Worm (Caenorhabditis elegans) whole organism, early embryonic: ENCODE results near the gene egl-3.

Experiments used
- ama-1 ChIP-seq: fragments of 150-350 bp; optimal IDR thresholded peaks from 2 replicates; lab custom pipeline; 2014
- ceh-36 ChIP-seq: sonication (generic microtip); optimal IDR thresholded peaks from 2 replicates; lab custom pipeline; 2016; ENCODE audit warnings: missing genetic modification characterization, inconsistent platforms, missing compliant biosample characterization
- hmg-4 ChIP-seq: fragments of 200-800 bp; sonication (Bioruptor generic); optimal IDR thresholded peaks from 2 replicates; lab custom pipeline; 2018; ENCODE audit warnings: mild to moderate bottlenecking, missing genetic modification characterization, missing compliant biosample characterization

DNA sequence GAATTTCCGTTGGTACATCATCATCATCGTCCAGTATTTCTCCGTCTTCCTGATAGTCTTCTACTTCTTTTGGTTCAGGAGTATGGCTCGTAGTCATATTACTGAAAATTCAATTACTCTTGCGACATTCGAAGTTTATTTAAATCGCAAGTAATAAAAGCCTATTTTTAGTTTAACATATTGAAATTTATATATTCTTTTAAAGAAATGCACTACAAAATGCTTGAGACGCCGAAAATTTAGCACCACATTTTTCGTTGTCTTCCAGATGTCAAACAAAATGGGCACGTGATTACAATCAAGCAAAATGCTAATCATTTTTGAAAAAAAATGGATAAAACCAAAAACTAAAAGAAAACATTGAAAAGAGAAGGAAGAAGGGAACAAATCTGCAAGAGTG is 38.5 kb upstream of the egl-3 start, which contains the start of gene zhit-3:
- TF ChIP-seq hmg-4 (no peak), ceh-36 (tag; lab: Kevin White, UChicago) (no peak), ama-1 (no peak)
